Worm (Caenorhabditis elegans) whole organism, late embryonic: ENCODE results near the gene immp-2.

ENCODE experiments used
- ama-1 ChIP-seq: fragments of 150-350 bp; optimal IDR thresholded peaks from 2 replicates; lab custom pipeline; 2014
- ceh-30 ChIP-seq: fragments of 150-350 bp; optimal IDR thresholded peaks from 2 replicates; lab custom pipeline; 2014; ENCODE audit warnings: missing biosample characterization, missing genetic modification characterization
- ets-4 ChIP-seq: sonication (generic microtip); optimal IDR thresholded peaks from 2 replicates; lab custom pipeline; 2016; ENCODE audit warnings: missing genetic modification characterization, missing compliant biosample characterization
- rnt-1 ChIP-seq: sonication (generic microtip); optimal IDR thresholded peaks from 2 replicates; lab custom pipeline; 2016; ENCODE audit warnings: missing genetic modification characterization, missing compliant biosample characterization
- tbx-2 ChIP-seq: sonication (generic microtip); optimal IDR thresholded peaks from 2 replicates; lab custom pipeline; 2016; ENCODE audit warnings: missing genetic modification characterization, missing compliant biosample characterization

- TF ChIP-seq ceh-30 (tag; lab: Kevin White, UChicago) (no peak), tbx-2 (tag; lab: Kevin White, UChicago) (no peak), ama-1 (lab: Kevin White, UChicago) (no peak), rnt-1 (no peak), ets-4 (tag; lab: Kevin White, UChicago) (no peak)
Observed at ce11 chrIV:976372-976771, 29.3 kb downstream of the immp-2 start.
